Worm (Caenorhabditis elegans) whole organism, early embryonic: Measurements from ENCODE around the gene EGAP5.1.

Experiments used
- B0310.2 ChIP-seq: sonication (generic microtip); optimal IDR thresholded peaks from 2 replicates; lab custom pipeline; 2016; ENCODE audit warnings: mild to moderate bottlenecking, missing genetic modification characterization, missing compliant biosample characterization
- F13C5.2 ChIP-seq: sonication (generic microtip); optimal IDR thresholded peaks from 2 replicates; lab custom pipeline; 2017; ENCODE audit warnings: mild to moderate bottlenecking, missing genetic modification characterization, inconsistent platforms, missing compliant biosample characterization
- aly-1 ChIP-seq: sonication (generic microtip); optimal IDR thresholded peaks from 2 replicates; lab custom pipeline; 2016; ENCODE audit warnings: missing genetic modification characterization, missing compliant biosample characterization
- ama-1 ChIP-seq: fragments of 150-350 bp; optimal IDR thresholded peaks from 2 replicates; lab custom pipeline; 2014
- ceh-13 ChIP-seq: fragments of 200-800 bp; sonication (Bioruptor generic); optimal IDR thresholded peaks from 2 replicates; lab custom pipeline; 2018; ENCODE audit warnings: mild to moderate bottlenecking, missing genetic modification characterization, missing compliant biosample characterization
- ceh-36 ChIP-seq: sonication (generic microtip); optimal IDR thresholded peaks from 2 replicates; lab custom pipeline; 2016; ENCODE audit warnings: missing genetic modification characterization, inconsistent platforms, missing compliant biosample characterization
- ets-7 ChIP-seq: sonication (generic microtip); optimal IDR thresholded peaks from 2 replicates; lab custom pipeline; 2016; ENCODE audit warnings: missing genotype, missing genetic modification characterization, missing compliant biosample characterization
- flt-1 ChIP-seq: fragments of 200-800 bp; sonication (Bioruptor generic); IDR thresholded peaks from 2 replicates; pipeline ENCODE4 v1.3.6; 2022; ENCODE audit warnings: missing genetic modification characterization, missing compliant biosample characterization
- hmbx-1 ChIP-seq: sonication (generic microtip); optimal IDR thresholded peaks from 2 replicates; lab custom pipeline; 2016; ENCODE audit warnings: mild to moderate bottlenecking, missing genetic modification characterization, missing compliant biosample characterization
- hmg-4 ChIP-seq: fragments of 200-800 bp; sonication (Bioruptor generic); optimal IDR thresholded peaks from 2 replicates; lab custom pipeline; 2018; ENCODE audit warnings: mild to moderate bottlenecking, missing genetic modification characterization, missing compliant biosample characterization
- hnd-1 ChIP-seq: sonication (generic microtip); optimal IDR thresholded peaks from 2 replicates; lab custom pipeline; 2016; ENCODE audit warnings: missing genetic modification characterization, missing compliant biosample characterization
- pes-1 ChIP-seq: fragments of 200-800 bp; sonication (Bioruptor generic); IDR thresholded peaks from 2 replicates; pipeline ENCODE4 v1.3.6; 2022; ENCODE audit warnings: missing genetic modification reagents, missing genetic modification characterization, missing compliant biosample characterization
- scrt-1 ChIP-seq: fragments of 200-800 bp; sonication (Bioruptor generic); IDR thresholded peaks from 2 replicates; pipeline ENCODE4 v1.3.6; 2022; ENCODE audit warnings: missing genetic modification characterization, missing compliant biosample characterization
- sea-1 ChIP-seq: fragments of 200-800 bp; sonication (Bioruptor generic); conservative IDR thresholded peaks from 2 replicates; pipeline ENCODE4 v1.3.6; 2022; ENCODE audit warnings: missing genetic modification characterization, missing compliant biosample characterization
- tbx-11 ChIP-seq: fragments of 200-800 bp; sonication (Bioruptor generic); IDR thresholded peaks from 2 replicates; pipeline ENCODE4 v1.3.6; 2022; ENCODE audit warnings: missing genetic modification characterization, missing compliant biosample characterization
- tbx-37 ChIP-seq: fragments of 200-800 bp; sonication (Bioruptor generic); conservative IDR thresholded peaks from 2 replicates; pipeline ENCODE4 v1.3.6; 2022; ENCODE audit warnings: missing genetic modification reagents, missing genetic modification characterization, missing compliant biosample characterization
- tra-4 ChIP-seq: sonication (generic microtip); optimal IDR thresholded peaks from 2 replicates; lab custom pipeline; 2017; ENCODE audit warnings: missing genetic modification characterization, missing compliant biosample characterization

EGAP5.1 gene

DNA sequence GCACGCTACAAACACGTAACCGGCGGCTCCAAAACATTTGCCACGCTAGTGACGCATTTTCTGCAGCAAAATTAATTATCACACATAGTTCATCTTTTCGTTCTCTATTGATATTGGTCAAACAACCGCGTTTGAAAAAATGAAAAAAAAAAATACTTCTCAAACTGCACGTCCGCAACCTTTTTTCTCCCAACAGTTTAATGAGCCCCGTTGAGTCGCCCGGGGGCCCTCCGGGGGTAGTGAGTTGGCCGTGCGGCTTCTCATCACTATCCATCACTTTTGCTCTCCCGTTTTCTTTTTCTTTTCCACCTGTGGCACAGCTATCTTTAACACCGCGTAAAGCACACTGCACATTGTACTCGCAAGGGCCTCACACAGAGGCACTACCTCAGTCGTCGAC, 46.6 kb downstream of the EGAP5.1 start:
- TF ChIP-seq B0310.2: no peak
- TF ChIP-seq aly-1 (tag; lab: Kevin White, UChicago): no peak
- TF ChIP-seq tbx-11 (GFP tag; lab: Robert Waterston, UW): no peak
- TF ChIP-seq tra-4: no peak
- TF ChIP-seq scrt-1 (GFP tag; lab: Robert Waterston, UW): no peak
- no peak for TF ChIP-seq hnd-1 (tag; lab: Kevin White, UChicago)
- no peak for TF ChIP-seq sea-1 (GFP tag; lab: Robert Waterston, UW)
- TF ChIP-seq hmg-4 (GFP tag; lab: Kevin White, UChicago): no peak
- TF ChIP-seq flt-1 (GFP tag; lab: Robert Waterston, UW): no peak
- no peak for TF ChIP-seq ets-7 (tag; lab: Kevin White, UChicago)
- TF ChIP-seq ceh-13: no peak
- TF ChIP-seq pes-1 (GFP tag; lab: Robert Waterston, UW): no peak
- no peak for TF ChIP-seq tbx-37
- no peak for TF ChIP-seq ama-1 (lab: Kevin White, UChicago)
- TF ChIP-seq ceh-36: no peak

DNA sequence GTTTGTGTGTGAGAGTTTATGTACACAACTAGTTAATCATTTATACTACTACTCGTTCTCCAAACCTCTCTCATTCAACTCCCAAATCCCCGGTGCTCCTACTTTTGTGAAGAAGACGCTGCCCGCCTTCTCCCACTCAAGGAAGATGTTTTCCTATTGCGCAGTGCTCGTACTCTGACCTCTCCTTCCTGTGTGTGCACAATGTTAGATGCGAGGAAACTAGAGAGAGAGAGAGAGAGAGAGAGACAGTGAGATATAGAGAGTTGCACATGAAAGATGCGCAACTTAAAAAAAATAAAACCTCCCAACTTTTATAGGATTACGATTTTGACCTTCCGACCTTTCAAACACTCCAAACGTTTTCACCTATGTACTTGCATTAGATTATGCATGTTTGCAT, 47.7 kb downstream of the EGAP5.1 start:
- no peak for TF ChIP-seq ceh-13
- peak; percentile 33 for TF ChIP-seq hmg-4 (GFP tag; lab: Kevin White, UChicago)
- TF ChIP-seq scrt-1 (GFP tag; lab: Robert Waterston, UW): no peak
- no peak; the same call in 1 of the 2 replicates for TF ChIP-seq pes-1 (GFP tag; lab: Robert Waterston, UW)

DNA sequence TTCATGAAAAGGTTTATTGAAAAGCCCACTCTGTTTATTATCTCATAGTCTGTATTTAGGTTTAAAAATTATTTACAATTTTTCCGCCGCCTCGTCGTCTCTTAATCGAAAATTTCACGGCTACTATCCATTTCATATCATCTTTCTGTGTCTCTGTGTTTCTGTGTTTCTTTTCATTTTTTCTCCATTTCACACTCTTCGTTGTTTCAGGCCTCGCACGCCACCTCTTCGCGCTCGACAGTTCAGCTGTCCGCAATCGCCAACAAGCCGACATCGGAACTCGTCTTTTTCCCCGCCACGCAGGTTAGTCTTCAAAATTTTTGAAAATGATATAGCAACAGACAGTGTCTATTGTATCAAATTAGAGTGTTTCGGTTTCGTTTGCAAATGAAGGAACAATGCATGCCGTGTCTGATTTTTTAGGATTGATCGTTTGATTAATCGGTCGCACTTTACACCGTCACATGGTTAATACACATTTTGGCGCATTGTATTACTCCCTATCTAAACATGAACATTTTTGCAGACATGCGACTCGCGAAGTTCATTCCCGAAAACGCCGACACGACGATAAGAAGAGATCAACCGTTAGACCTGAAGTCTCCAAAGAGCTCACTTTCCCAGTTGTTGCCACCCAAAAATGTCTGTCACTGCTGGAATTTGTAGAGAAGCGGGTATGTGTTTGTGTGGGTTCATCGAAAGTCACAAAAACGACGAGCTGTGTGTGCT, 48.2 kb downstream of the EGAP5.1 start:
- TF ChIP-seq ceh-13 (no peak), hmg-4 (GFP tag; lab: Kevin White, UChicago) (no peak)

DNA sequence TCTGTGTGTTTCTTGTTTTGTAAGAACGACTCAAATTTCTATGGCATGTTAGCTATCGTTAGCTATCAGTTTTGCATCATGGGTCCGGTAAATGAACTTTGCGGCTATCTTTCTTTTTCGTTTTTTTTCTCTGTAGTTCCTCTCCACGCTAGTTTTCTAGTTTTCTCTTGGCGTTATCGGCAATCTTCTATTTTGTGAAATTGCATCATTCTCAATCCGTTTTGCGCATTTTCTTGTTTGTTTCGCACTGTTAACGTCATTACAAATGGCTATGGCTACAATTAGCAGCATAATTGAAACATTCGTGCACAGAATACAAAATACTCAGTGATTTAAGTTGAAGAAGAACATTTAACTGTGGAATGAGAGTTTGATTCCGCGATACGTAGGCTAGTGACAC, 50.2 kb downstream of the EGAP5.1 start:
- TF ChIP-seq pes-1 (GFP tag; lab: Robert Waterston, UW) (no peak), B0310.2 (no peak), ama-1 (lab: Kevin White, UChicago) (no peak), tbx-11 (GFP tag; lab: Robert Waterston, UW) (no peak), tra-4 (no peak), ceh-13 (no peak), ets-7 (tag; lab: Kevin White, UChicago) (no peak), ceh-36 (no peak), hnd-1 (tag; lab: Kevin White, UChicago) (no peak), tbx-37 (no peak), aly-1 (tag; lab: Kevin White, UChicago) (no peak), F13C5.2 (tag; lab: Kevin White, UChicago) (no peak), sea-1 (GFP tag; lab: Robert Waterston, UW) (no peak), hmg-4 (GFP tag; lab: Kevin White, UChicago) (no peak), flt-1 (GFP tag; lab: Robert Waterston, UW) (no peak), scrt-1 (GFP tag; lab: Robert Waterston, UW) (no peak), hmbx-1 (tag; lab: Kevin White, UChicago) (no peak)
